Fruit fly (Drosophila melanogaster): ENCODE results near the gene CG42709.
A peak's percentile ranks its signal among the peaks of the same experiment; 100 is the strongest.

Gene CG42709

dm6 chr3L:12749567-12750535, 40.1 kb upstream of the CG42709 start, which contains the start of the genes Klc and CG10984 (continued):
- TF ChIP-seq pnt (GFP tag; optimal IDR thresholded peaks at IDR 0.05) (peak; percentile 39), CG4820 (GFP tag; optimal IDR thresholded peaks at IDR 0.05) (peak; percentile 19), CG16815 (GFP tag; optimal IDR thresholded peaks at IDR 0.05) (peak; percentile 18), crp (GFP tag; optimal IDR thresholded peaks at IDR 0.05) (no peak), luna (GFP tag; optimal IDR thresholded peaks at IDR 0.05) (peak; percentile 40), CG34224 (GFP tag; IDR thresholded peaks at IDR 0.05; ENCODE audit: partially characterized antibody) (0 out of 3 replicates have a peak, but pooled peaks have one; percentile 16), run (tag; optimal IDR thresholded peaks at IDR 0.05) (no peak), Myb (GFP tag; optimal IDR thresholded peaks at IDR 0.05) (peak; percentile 19), salm (tag; optimal IDR thresholded peaks at IDR 0.05) (peak; percentile 13), bsh (GFP tag; optimal IDR thresholded peaks at IDR 0.05) (peak; percentile 64 to 66), Mes4 (GFP tag; optimal IDR thresholded peaks at IDR 0.05) (peak; percentile 21), CG17385 (GFP tag; optimal IDR thresholded peaks at IDR 0.05) (peak; percentile 65), Hmr (GFP tag; optimal IDR thresholded peaks at IDR 0.05) (no peak), CG1603 (tag; optimal IDR thresholded peaks at IDR 0.05) (peak; percentile 51), CG2199 (GFP tag; IDR thresholded peaks at IDR 0.05) (no peak), vvl (GFP tag; IDR thresholded peaks at IDR 0.05) (peak; percentile 88), grn (GFP tag; optimal IDR thresholded peaks at IDR 0.05) (peak; percentile 22), onecut (GFP tag; IDR thresholded peaks at IDR 0.05) (no peak), unpg (GFP tag; optimal IDR thresholded peaks at IDR 0.05) (peak; percentile 55), en (GFP tag; optimal IDR thresholded peaks at IDR 0.05) (peak; percentile 36), CG8388 (GFP tag; optimal IDR thresholded peaks at IDR 0.05) (peak; percentile 66), slp2 (GFP tag; optimal IDR thresholded peaks at IDR 0.05) (peak; percentile 43), CG3407 (GFP tag; optimal IDR thresholded peaks at IDR 0.05) (peak; percentile 11), CG2116 (GFP tag; optimal IDR thresholded peaks at IDR 0.05) (peak; percentile 21), CG42726 (GFP tag; IDR thresholded peaks at IDR 0.05; ENCODE audit: partially characterized antibody) (no peak), CG3726 (GFP tag; IDR thresholded peaks at IDR 0.05) (no peak; the same call in 2 of the 3 replicates), sob (GFP tag; IDR thresholded peaks at IDR 0.05) (peak; percentile 79), CG33557 (GFP tag; optimal IDR thresholded peaks at IDR 0.05) (no peak), CG2678 (tag; optimal IDR thresholded peaks at IDR 0.05) (no peak), Usf (GFP tag; optimal IDR thresholded peaks at IDR 0.05) (no peak), tx (GFP tag; optimal IDR thresholded peaks at IDR 0.05) (peak; percentile 43), zf30C (GFP tag; optimal IDR thresholded peaks at IDR 0.05) (peak; percentile 71), Hand (GFP tag; optimal IDR thresholded peaks at IDR 0.05) (peak; percentile 52), CG11093 (GFP tag; IDR thresholded peaks at IDR 0.05) (0 out of 3 replicates have a peak, but pooled peaks have one; percentile 56), fd3F (GFP tag; optimal IDR thresholded peaks at IDR 0.05) (peak; percentile 41), tna (GFP tag; IDR thresholded peaks at IDR 0.05; ENCODE audit: partially characterized antibody) (no peak), Deaf1 (tag; optimal IDR thresholded peaks at IDR 0.05) (no peak), CG14014 (GFP tag; IDR thresholded peaks at IDR 0.05) (peak; percentile 66; the same call in 1 of the 2 replicates), Spps (tag; optimal IDR thresholded peaks at IDR 0.05) (no peak), insv (GFP tag; optimal IDR thresholded peaks at IDR 0.05) (no peak), CG43689 (GFP tag; IDR thresholded peaks at IDR 0.05) (no peak), Camta (GFP tag; optimal IDR thresholded peaks at IDR 0.05) (peak; percentile 63), chif (GFP tag; optimal IDR thresholded peaks at IDR 0.05) (no peak), CG1792 (GFP tag; optimal IDR thresholded peaks at IDR 0.05) (peak; percentile 46), CG18619 (GFP tag; optimal IDR thresholded peaks at IDR 0.05) (peak; percentile 45), Rfx (GFP tag; IDR thresholded peaks at IDR 0.05) (peak; percentile 86; the same call in 1 of the 2 replicates), CG6791 (GFP tag; IDR thresholded peaks at IDR 0.05; ENCODE audit: partially characterized antibody) (0 out of 3 replicates have a peak, but pooled peaks have one; percentile 15)
